Fruit fly (Drosophila melanogaster) whole organism, embryonic: ENCODE data around the gene CG32225.

Experiments used
- Aef1 ChIP-seq: fragments of 200-800 bp; sonication (Bioruptor generic); IDR thresholded peaks from 3 replicates; pipeline ENCODE4 v1.3.6; 2022; ENCODE audit warnings: missing biosample characterization, missing genetic modification characterization
- Asciz ChIP-seq: fragments of 200-800 bp; sonication (Bioruptor generic); optimal IDR thresholded peaks from 2 replicates; lab custom pipeline; 2017; ENCODE audit warnings: missing biosample characterization, mild to moderate bottlenecking, missing genetic modification characterization, missing genetic modification reagents
- Atf3 ChIP-seq: fragments of 200-800 bp; sonication (Bioruptor generic); optimal IDR thresholded peaks from 3 replicates; lab custom pipeline; 2016; ENCODE audit warnings: missing biosample characterization, missing genetic modification characterization
- CG10267 ChIP-seq: fragments of 200-800 bp; sonication (Bioruptor generic); optimal IDR thresholded peaks from 2 replicates; lab custom pipeline; 2018; ENCODE audit warnings: missing biosample characterization, mild to moderate bottlenecking, missing genetic modification characterization, moderate library complexity
- CG12299 ChIP-seq: fragments of 200-800 bp; sonication (Bioruptor generic); optimal IDR thresholded peaks from 2 replicates; lab custom pipeline; 2018; ENCODE audit warnings: missing biosample characterization, mild to moderate bottlenecking, missing genetic modification characterization
- CG13123 ChIP-seq: fragments of 200-800 bp; sonication (Bioruptor generic); optimal IDR thresholded peaks from 2 replicates; lab custom pipeline; 2016; ENCODE audit warnings: missing biosample characterization, missing genetic modification characterization
- CG13894 ChIP-seq: fragments of 200-800 bp; sonication (Bioruptor generic); optimal IDR thresholded peaks from 3 replicates; lab custom pipeline; 2018; ENCODE audit warnings: missing biosample characterization, mild to moderate bottlenecking, missing genetic modification characterization, moderate library complexity
- CG18262 ChIP-seq: fragments of 200-800 bp; optimal IDR thresholded peaks from 3 replicates; lab custom pipeline; 2019; ENCODE audit warnings: missing biosample characterization, mild to moderate bottlenecking, missing genetic modification characterization, moderate library complexity
- CG2120 ChIP-seq: fragments of 200-800 bp; sonication (Bioruptor generic); optimal IDR thresholded peaks from 3 replicates; lab custom pipeline; 2016; ENCODE audit warnings: missing biosample characterization, missing genetic modification characterization
- CG2129 ChIP-seq: fragments of 200-800 bp; sonication (Bioruptor generic); IDR thresholded peaks from 2 replicates; pipeline ENCODE4 v1.3.6; 2022; ENCODE audit warnings: missing biosample characterization, missing genetic modification characterization; ENCODE audit not compliant: partially characterized antibody
- CG3838 ChIP-seq: fragments of 200-800 bp; sonication (Bioruptor generic); optimal IDR thresholded peaks from 3 replicates; lab custom pipeline; 2016; ENCODE audit warnings: missing biosample characterization, missing genetic modification characterization
- CG4404 ChIP-seq: fragments of 200-800 bp; sonication (Bioruptor generic); IDR thresholded peaks from 2 replicates; pipeline ENCODE4 v1.3.6; 2022; ENCODE audit warnings: missing biosample characterization, missing genetic modification characterization
- CG4424 ChIP-seq: fragments of 200-800 bp; sonication (Bioruptor generic); optimal IDR thresholded peaks from 3 replicates; lab custom pipeline; 2016; ENCODE audit warnings: missing biosample characterization, missing genetic modification characterization
- CG6272 ChIP-seq: fragments of 200-800 bp; sonication (Bioruptor generic); IDR thresholded peaks from 2 replicates; pipeline ENCODE4 v1.3.6; 2022; ENCODE audit warnings: missing biosample characterization, missing genetic modification characterization
- CG8290 ChIP-seq, 3 experiments: fragments of 200-800 bp; sonication (Bioruptor generic); optimal IDR thresholded peaks; 2 replicates each; lab custom pipeline; 2016 to 2019; ENCODE audit warnings: missing biosample characterization in 3 of 3, missing genetic modification characterization in 3 of 3, mild to moderate bottlenecking in 2 of 3, moderate library complexity in 1 of 3
- CG8478 ChIP-seq: fragments of >200 bp; optimal IDR thresholded peaks from 2 replicates; lab custom pipeline; 2018
- CG9817 ChIP-seq: fragments of 200-800 bp; sonication (Bioruptor generic); optimal IDR thresholded peaks from 2 replicates; lab custom pipeline; 2018; ENCODE audit warnings: missing biosample characterization, mild to moderate bottlenecking, missing genetic modification characterization, moderate library complexity
- D ChIP-seq, 2 experiments: fragments of 200-800 bp in 1 of 2; fragments of >200 bp in 1 of 2; sonication (Bioruptor generic) in 1 of 2; optimal IDR thresholded peaks; 2 replicates in 1 of 2; 3 replicates in 1 of 2; lab custom pipeline; 2017; ENCODE audit warnings: mild to moderate bottlenecking in 1 of 2, missing biosample characterization in 1 of 2, missing genetic modification characterization in 1 of 2, missing genetic modification reagents in 1 of 2
- Dad ChIP-seq: fragments of 200-800 bp; sonication (Bioruptor generic); optimal IDR thresholded peaks from 3 replicates; lab custom pipeline; 2016; ENCODE audit warnings: missing biosample characterization, missing genetic modification characterization
- Dbx ChIP-seq: fragments of 200-800 bp; sonication (Bioruptor generic); IDR thresholded peaks from 3 replicates; pipeline ENCODE4 v1.3.6; 2022; ENCODE audit warnings: missing biosample characterization, missing genetic modification characterization
- Elba2 ChIP-seq: fragments of 200-800 bp; sonication (Bioruptor generic); optimal IDR thresholded peaks from 3 replicates; lab custom pipeline; 2016; ENCODE audit warnings: missing biosample characterization, missing genetic modification characterization
- Fer3 ChIP-seq: fragments of 200-800 bp; sonication (Bioruptor generic); optimal IDR thresholded peaks from 2 replicates; lab custom pipeline; 2018; ENCODE audit warnings: missing biosample characterization, mild to moderate bottlenecking, missing genetic modification characterization, moderate library complexity
- MBD-R2 ChIP-seq: fragments of 200-800 bp; sonication (Bioruptor generic); IDR thresholded peaks from 2 replicates; pipeline ENCODE4 v1.3.6; 2022; ENCODE audit warnings: missing biosample characterization, missing genetic modification characterization
- Mrtf ChIP-seq: fragments of 200-800 bp; sonication (Bioruptor generic); IDR thresholded peaks from 3 replicates; pipeline ENCODE4 v1.3.6; 2022; ENCODE audit warnings: missing biosample characterization, missing genetic modification characterization
- Pdp1 ChIP-seq, 2 experiments: fragments of 200-800 bp; sonication (Bioruptor generic); optimal IDR thresholded peaks; 3 replicates each; lab custom pipeline; 2016; ENCODE audit warnings: missing biosample characterization in 2 of 2, missing genetic modification characterization in 2 of 2, mild to moderate bottlenecking in 1 of 2, moderate library complexity in 1 of 2
- TFAM ChIP-seq: fragments of 200-800 bp; sonication (Bioruptor generic); optimal IDR thresholded peaks from 2 replicates; lab custom pipeline; 2017; ENCODE audit warnings: missing biosample characterization, missing genetic modification characterization, inconsistent platforms
- bigmax ChIP-seq: fragments of 200-800 bp; sonication (Bioruptor generic); optimal IDR thresholded peaks from 2 replicates; lab custom pipeline; 2018; ENCODE audit warnings: missing biosample characterization, mild to moderate bottlenecking, missing genetic modification characterization
- bsh ChIP-seq, 2 experiments: fragments of 200-800 bp; sonication (Bioruptor generic); optimal IDR thresholded peaks; 2 replicates each; lab custom pipeline; 2017 to 2018; ENCODE audit warnings: mild to moderate bottlenecking in 2 of 2, missing biosample characterization in 2 of 2, missing genetic modification characterization in 2 of 2, moderate library complexity in 1 of 2
- croc ChIP-seq: fragments of 200-800 bp; sonication (Bioruptor generic); conservative IDR thresholded peaks from 3 replicates; pipeline ENCODE4 v1.3.6; 2022; ENCODE audit warnings: missing biosample characterization, missing genetic modification characterization
- cwo ChIP-seq: fragments of 200-800 bp; sonication (Bioruptor generic); optimal IDR thresholded peaks from 3 replicates; lab custom pipeline; 2017; ENCODE audit warnings: missing biosample characterization, missing genetic modification characterization, mild to moderate bottlenecking, moderate library complexity, missing genetic modification reagents
- danr ChIP-seq: fragments of 200-800 bp; sonication (Bioruptor generic); IDR thresholded peaks from 2 replicates; pipeline ENCODE4 v1.3.6; 2022; ENCODE audit warnings: missing biosample characterization, missing genetic modification characterization
- dati ChIP-seq: fragments of 200-800 bp; sonication (Bioruptor generic); IDR thresholded peaks from 2 replicates; pipeline ENCODE4 v1.3.6; 2022; ENCODE audit warnings: missing biosample characterization, missing genetic modification characterization
- fd64A ChIP-seq: fragments of 200-800 bp; sonication (Bioruptor generic); optimal IDR thresholded peaks from 3 replicates; lab custom pipeline; 2018; ENCODE audit warnings: missing biosample characterization, mild to moderate bottlenecking, missing genetic modification characterization
- hbn ChIP-seq: fragments of 200-800 bp; sonication (Bioruptor generic); IDR thresholded peaks from 2 replicates; pipeline ENCODE4 v1.3.6; 2022; ENCODE audit warnings: missing biosample characterization, missing genetic modification characterization; ENCODE audit not compliant: partially characterized antibody
- her ChIP-seq: fragments of 200-800 bp; sonication (Bioruptor generic); optimal IDR thresholded peaks from 2 replicates; lab custom pipeline; 2016; ENCODE audit warnings: missing biosample characterization, missing genetic modification characterization
- insv ChIP-seq, 2 experiments: fragments of 200-800 bp; sonication (Bioruptor generic); optimal IDR thresholded peaks; 3 replicates each; lab custom pipeline; 2016 to 2018; ENCODE audit warnings: missing biosample characterization in 2 of 2, missing genetic modification characterization in 2 of 2
- jumu ChIP-seq: fragments of 200-800 bp; sonication (Bioruptor generic); optimal IDR thresholded peaks from 3 replicates; lab custom pipeline; 2016; ENCODE audit warnings: missing biosample characterization, missing genetic modification characterization
- kay ChIP-seq: fragments of 200-800 bp; sonication (Bioruptor generic); optimal IDR thresholded peaks from 2 replicates; lab custom pipeline; 2016; ENCODE audit warnings: missing biosample characterization, missing genetic modification characterization
- klu ChIP-seq: fragments of 200-800 bp; sonication (Bioruptor generic); IDR thresholded peaks from 2 replicates; pipeline ENCODE4 v1.3.6; 2022; ENCODE audit warnings: missing biosample characterization, missing genetic modification characterization
- kni ChIP-seq: fragments of 200-800 bp; sonication (Bioruptor generic); optimal IDR thresholded peaks from 3 replicates; lab custom pipeline; 2017; ENCODE audit warnings: mild to moderate bottlenecking, missing biosample characterization, missing genetic modification reagents, missing genetic modification characterization
- knrl ChIP-seq: fragments of 200-800 bp; sonication (Bioruptor generic); IDR thresholded peaks from 3 replicates; pipeline ENCODE4 v1.3.6; 2022; ENCODE audit warnings: missing biosample characterization, missing genetic modification characterization; ENCODE audit not compliant: partially characterized antibody
- lab ChIP-seq: fragments of 200-800 bp; sonication (Bioruptor generic); optimal IDR thresholded peaks from 3 replicates; lab custom pipeline; 2017; ENCODE audit warnings: missing biosample characterization, missing genetic modification characterization, mild to moderate bottlenecking, moderate library complexity, missing genetic modification reagents
- ssp ChIP-seq: fragments of 200-800 bp; sonication (Bioruptor generic); IDR thresholded peaks from 2 replicates; pipeline ENCODE4 v1.3.6; 2022; ENCODE audit warnings: missing biosample characterization, missing genetic modification characterization
- tin ChIP-seq: fragments of 200-800 bp; sonication (Bioruptor generic); optimal IDR thresholded peaks from 3 replicates; lab custom pipeline; 2016; ENCODE audit warnings: missing biosample characterization, missing genetic modification characterization
- tio ChIP-seq: fragments of 200-800 bp; sonication (Bioruptor generic); optimal IDR thresholded peaks from 2 replicates; lab custom pipeline; 2017; ENCODE audit warnings: missing biosample characterization, missing genetic modification characterization, inconsistent platforms
- vfl ChIP-seq: fragments of 200-800 bp; sonication (Bioruptor generic); optimal IDR thresholded peaks from 2 replicates; lab custom pipeline; 2016; ENCODE audit warnings: missing biosample characterization, missing genetic modification characterization
- zen2 ChIP-seq: fragments of 200-800 bp; sonication (Bioruptor generic); IDR thresholded peaks from 3 replicates; pipeline ENCODE4 v1.3.6; 2022; ENCODE audit warnings: missing biosample characterization, missing genetic modification characterization; ENCODE audit not compliant: partially characterized antibody

The CG32225 gene

DNA sequence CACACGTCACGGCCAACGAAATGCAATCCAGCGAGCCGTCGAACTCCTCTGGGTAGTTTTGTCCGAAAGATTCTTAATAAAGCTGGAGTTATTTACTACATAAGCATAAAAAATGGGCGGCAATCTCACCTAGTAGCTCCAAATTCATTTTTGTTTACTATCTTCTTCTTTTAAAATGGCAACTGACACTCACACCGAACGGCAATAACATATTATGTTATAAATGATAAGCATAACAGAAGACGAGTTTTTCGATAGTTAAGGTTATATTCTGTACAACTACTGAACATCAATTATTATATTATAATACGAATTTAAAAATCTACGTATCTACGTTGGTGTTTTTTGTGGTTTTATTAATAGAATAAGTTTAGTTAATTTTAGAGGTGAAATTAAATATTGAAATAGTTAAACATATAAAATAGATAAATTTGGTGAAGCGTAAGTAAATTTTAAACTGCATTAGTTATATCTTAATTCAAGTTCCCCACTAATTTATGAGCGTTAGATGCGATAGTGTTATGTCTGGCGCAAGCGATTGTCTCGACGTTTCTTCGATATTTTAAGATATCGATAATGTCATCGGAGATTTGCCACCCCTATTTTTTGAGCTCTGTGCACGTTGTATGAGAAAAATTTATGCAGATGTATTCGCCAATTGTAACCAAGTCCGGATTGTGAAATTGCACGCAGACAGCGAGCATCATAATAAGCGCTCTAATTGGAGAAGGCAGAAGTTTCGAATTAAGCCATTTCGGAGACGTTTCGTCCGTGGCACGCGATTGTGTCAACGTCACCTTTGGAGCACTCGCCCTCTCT is 41.9 kb upstream of the CG32225 start, which contains the start of the genes Rbbp5 and eRF1 (continued):
- TF ChIP-seq CG8478 (lab: Kevin White, UChicago) (no peak), fd64A (GFP tag; lab: Kevin White, UChicago) (no peak), vfl (GFP tag; lab: Kevin White, UChicago) (peak; percentile 71), Atf3 (peak; percentile 50), insv (GFP tag; optimal IDR thresholded peaks at IDR 0.05; lab: Kevin White, UChicago) (peak in 1 of 2 experiments; percentile 47), CG18262 (tag; lab: Kevin White, UChicago) (peak; percentile 78), TFAM (no peak), CG2120 (peak; percentile 87), CG4424 (GFP tag; lab: Kevin White, UChicago) (peak; percentile 77), Asciz (no peak), Mrtf (GFP tag; lab: Robert Waterston, UW) (no peak), bsh (GFP tag; optimal IDR thresholded peaks at IDR 0.05; lab: Kevin White, UChicago) (peak in 1 of 2 experiments; percentile 75), CG12299 (peak; percentile 58), her (GFP tag; lab: Kevin White, UChicago) (peak; percentile 7), lab (peak; percentile 74), Fer3 (tag; lab: Kevin White, UChicago) (peak; percentile 72), D (optimal IDR thresholded peaks at IDR 0.05; lab: Kevin White, UChicago) (peak; percentile 30), D (GFP tag; optimal IDR thresholded peaks at IDR 0.05; lab: Kevin White, UChicago) (no peak), knrl (GFP tag; lab: Robert Waterston, UW) (peak; percentile 93), zen2 (GFP tag; lab: Robert Waterston, UW) (peak; percentile 80), CG6272 (GFP tag; lab: Robert Waterston, UW) (no peak), hbn (GFP tag; lab: Robert Waterston, UW) (peak; percentile 79), Dad (GFP tag; lab: Kevin White, UChicago) (peak; percentile 54), cwo (GFP tag; lab: Kevin White, UChicago) (peak; percentile 33), klu (GFP tag; lab: Robert Waterston, UW) (no peak; the same call in 1 of the 2 replicates), Pdp1 (GFP tag; optimal IDR thresholded peaks at IDR 0.05; lab: Kevin White, UChicago) (peak; percentile 53 to 61), CG2129 (GFP tag; lab: Robert Waterston, UW) (peak; percentile 73), danr (GFP tag; lab: Robert Waterston, UW) (no peak), Aef1 (GFP tag; lab: Robert Waterston, UW) (peak; percentile 88), jumu (peak; percentile 33), CG13123 (GFP tag; lab: Kevin White, UChicago) (peak; percentile 71), Elba2 (peak; percentile 53), kni (GFP tag; lab: Kevin White, UChicago) (no peak), CG8290 (GFP tag; optimal IDR thresholded peaks at IDR 0.05; lab: Kevin White, UChicago) (peak; percentile 83), CG8290 (tag; optimal IDR thresholded peaks at IDR 0.05; lab: Kevin White, UChicago) (peak; percentile 9 to 63), CG10267 (tag; lab: Kevin White, UChicago) (peak; percentile 80), bigmax (GFP tag; lab: Kevin White, UChicago) (peak; percentile 78), tio (GFP tag; lab: Kevin White, UChicago) (no peak), croc (GFP tag; lab: Robert Waterston, UW) (peak; percentile 27; the same call in 1 of the 3 replicates), Dbx (GFP tag; lab: Robert Waterston, UW) (peak; percentile 93), kay (GFP tag; lab: Kevin White, UChicago) (peak; percentile 51), MBD-R2 (GFP tag; lab: Robert Waterston, UW) (peak; percentile 70), CG9817 (tag; lab: Kevin White, UChicago) (peak; percentile 83), tin (GFP tag; lab: Kevin White, UChicago) (peak; percentile 82), CG4404 (GFP tag; lab: Robert Waterston, UW) (no peak), ssp (GFP tag; lab: Robert Waterston, UW) (no peak; the same call in 1 of the 2 replicates), CG3838 (peak; percentile 29), dati (GFP tag; lab: Robert Waterston, UW) (no peak), CG13894 (tag; lab: Kevin White, UChicago) (peak; percentile 72)
